Worm (Caenorhabditis elegans): ENCODE data around the gene F38H4.4.

- TF ChIP-seq ceh-13 (GFP tag; optimal IDR thresholded peaks at IDR 0.05) (no peak), F13C5.2 (tag; optimal IDR thresholded peaks at IDR 0.05) (no peak), ama-1 (optimal IDR thresholded peaks at IDR 0.05) (no peak)
Measured at ce11 chrIV:11838657-11839056, 9.4 kb upstream of the F38H4.4 start, which contains the start of gene fbxb-3.

Data from whole organism, early embryonic.